Worm (Caenorhabditis elegans) whole organism, L4 larva: ENCODE results near the gene ZK666.8.

ENCODE experiments used
- F10B5.3 ChIP-seq: sonication (generic microtip); optimal IDR thresholded peaks from 2 replicates; lab custom pipeline; 2016; ENCODE audit warnings: mild to moderate bottlenecking, missing genetic modification characterization, missing compliant biosample characterization
- R02D3.7 ChIP-seq: fragments of 150-350 bp; sonication (generic microtip); optimal IDR thresholded peaks from 3 replicates; lab custom pipeline; 2014; ENCODE audit warnings: missing biosample characterization, missing genetic modification characterization
- T20F7.1 ChIP-seq: fragments of 200-800 bp; sonication (Bioruptor generic); optimal IDR thresholded peaks from 2 replicates; lab custom pipeline; 2018; ENCODE audit warnings: mild to moderate bottlenecking, missing genetic modification characterization, missing compliant biosample characterization
- Y105C5A.15 ChIP-seq: fragments of 200-800 bp; sonication (Bioruptor generic); IDR thresholded peaks from 2 replicates; pipeline ENCODE4 v1.3.6; 2022; ENCODE audit warnings: missing genetic modification characterization, missing compliant biosample characterization
- ZK337.2 ChIP-seq: fragments of 200-800 bp; sonication (Bioruptor generic); IDR thresholded peaks from 2 replicates; pipeline ENCODE4 v1.3.6; 2022; ENCODE audit warnings: missing genetic modification reagents, missing genetic modification characterization, missing compliant biosample characterization
- aly-2 ChIP-seq: sonication (generic microtip); optimal IDR thresholded peaks from 2 replicates; lab custom pipeline; 2018; ENCODE audit warnings: missing biosample characterization, missing genetic modification characterization
- ama-1 ChIP-seq: fragments of 150-350 bp; optimal IDR thresholded peaks from 2 replicates; lab custom pipeline; 2014; ENCODE audit warnings: inconsistent platforms, mixed read lengths
- attf-4 ChIP-seq: sonication (generic microtip); optimal IDR thresholded peaks from 3 replicates; lab custom pipeline; 2017; ENCODE audit warnings: missing biosample characterization, missing genetic modification characterization
- ceh-62 ChIP-seq: sonication (generic microtip); optimal IDR thresholded peaks from 2 replicates; lab custom pipeline; 2017; ENCODE audit warnings: missing biosample characterization, missing genetic modification characterization
- ces-1 ChIP-seq: fragments of 150-350 bp; sonication (generic microtip); optimal IDR thresholded peaks from 4 replicates; lab custom pipeline; 2014; ENCODE audit warnings: missing biosample characterization, missing genetic modification reagents, missing genetic modification characterization
- cey-2 ChIP-seq: sonication (generic microtip); optimal IDR thresholded peaks from 3 replicates; lab custom pipeline; 2017; ENCODE audit warnings: missing genetic modification characterization, mild to moderate bottlenecking, missing compliant biosample characterization, antibody characterized with exemption, borderline replicate concordance; ENCODE audit not compliant: insufficient read depth
- ctbp-1 ChIP-seq: fragments of 200-800 bp; sonication (Bioruptor generic); IDR thresholded peaks from 2 replicates; pipeline ENCODE4 v1.3.6; 2022; ENCODE audit warnings: missing genetic modification reagents, missing genetic modification characterization, missing compliant biosample characterization
- daf-12 ChIP-seq: fragments of 150-350 bp; optimal IDR thresholded peaks from 2 replicates; lab custom pipeline; 2014; ENCODE audit warnings: missing biosample characterization, missing genetic modification reagents, missing genetic modification characterization
- daf-16 ChIP-seq, 3 experiments: sonication (generic microtip); optimal IDR thresholded peaks; 2 replicates each; lab custom pipeline; 2016 to 2017; ENCODE audit warnings: missing genetic modification characterization in 3 of 3, missing genetic modification reagents in 3 of 3, mild to moderate bottlenecking in 2 of 3, missing compliant biosample characterization in 2 of 3, missing biosample characterization in 1 of 3, moderate library complexity in 1 of 3
- daf-19 ChIP-seq: fragments of 200-800 bp; sonication (Bioruptor generic); conservative IDR thresholded peaks from 2 replicates; pipeline ENCODE4 v1.3.6; 2022; ENCODE audit warnings: missing genetic modification characterization, missing compliant biosample characterization
- dmd-8 ChIP-seq: fragments of 200-800 bp; sonication (Bioruptor generic); IDR thresholded peaks from 2 replicates; pipeline ENCODE4 v1.3.6; 2022; ENCODE audit warnings: missing genetic modification characterization, missing compliant biosample characterization
- dve-1 ChIP-seq: sonication (generic microtip); optimal IDR thresholded peaks from 2 replicates; lab custom pipeline; 2017; ENCODE audit warnings: antibody characterized with exemption, mild to moderate bottlenecking, missing genetic modification characterization, missing compliant biosample characterization; ENCODE audit not compliant: insufficient read depth
- egl-43 ChIP-seq: fragments of 200-800 bp; sonication (Bioruptor generic); IDR thresholded peaks from 2 replicates; pipeline ENCODE4 v1.3.6; 2022; ENCODE audit warnings: missing genetic modification reagents, missing genetic modification characterization, missing compliant biosample characterization
- fkh-10 ChIP-seq: fragments of 150-350 bp; optimal IDR thresholded peaks from 2 replicates; lab custom pipeline; 2014; ENCODE audit warnings: missing biosample characterization, missing genetic modification reagents, missing genetic modification characterization
- hmg-1.1 ChIP-seq: fragments of 200-800 bp; sonication (Bioruptor generic); IDR thresholded peaks from 2 replicates; pipeline ENCODE4 v1.3.6; 2022; ENCODE audit warnings: missing genetic modification reagents, missing genetic modification characterization, missing compliant biosample characterization
- jun-1 ChIP-seq: fragments of 150-350 bp; optimal IDR thresholded peaks from 2 replicates; lab custom pipeline; 2014; ENCODE audit warnings: missing biosample characterization, missing genetic modification reagents, missing genetic modification characterization
- lim-7 ChIP-seq: fragments of 200-800 bp; sonication (Bioruptor generic); IDR thresholded peaks from 2 replicates; pipeline ENCODE4 v1.3.6; 2022; ENCODE audit warnings: missing genetic modification characterization, missing compliant biosample characterization
- lin-13 ChIP-seq: fragments of 150-350 bp; optimal IDR thresholded peaks from 2 replicates; lab custom pipeline; 2014; ENCODE audit warnings: missing biosample characterization, missing genetic modification reagents, missing genetic modification characterization
- lin-15B ChIP-seq: fragments of 150-350 bp; sonication (generic microtip); optimal IDR thresholded peaks from 3 replicates; lab custom pipeline; 2014; ENCODE audit warnings: missing biosample characterization, missing genetic modification characterization
- lin-29 ChIP-seq: fragments of 200-800 bp; sonication (Bioruptor generic); IDR thresholded peaks from 2 replicates; pipeline ENCODE4 v1.3.6; 2022; ENCODE audit warnings: missing genetic modification reagents, missing genetic modification characterization, missing compliant biosample characterization
- lsy-2 ChIP-seq, 2 experiments: fragments of 150-350 bp in 1 of 2; sonication (generic microtip) in 1 of 2; optimal IDR thresholded peaks; 2 replicates each; lab custom pipeline; 2014 to 2017; ENCODE audit warnings: missing biosample characterization in 2 of 2, missing genetic modification characterization in 2 of 2
- madf-5 ChIP-seq, 2 experiments: fragments of 200-800 bp; sonication (Bioruptor generic); IDR thresholded peaks; 2 replicates each; pipeline ENCODE4 v1.3.6; 2022; ENCODE audit warnings: missing compliant biosample characterization in 2 of 2, missing genetic modification characterization in 2 of 2
- mdt-29 ChIP-seq: fragments of 200-800 bp; sonication (Bioruptor generic); IDR thresholded peaks from 2 replicates; pipeline ENCODE4 v1.3.6; 2022; ENCODE audit warnings: missing genetic modification reagents, missing genetic modification characterization, missing compliant biosample characterization
- mep-1 ChIP-seq: fragments of 150-350 bp; sonication (generic microtip); optimal IDR thresholded peaks from 3 replicates; lab custom pipeline; 2014; ENCODE audit warnings: missing biosample characterization, missing genetic modification characterization
- mxl-2 ChIP-seq: fragments of 200-800 bp; sonication (Bioruptor generic); conservative IDR thresholded peaks from 2 replicates; pipeline ENCODE4 v1.3.6; 2022; ENCODE audit warnings: missing genetic modification reagents, missing genetic modification characterization, missing compliant biosample characterization
- nhr-102 ChIP-seq: sonication (generic microtip); optimal IDR thresholded peaks from 2 replicates; lab custom pipeline; 2016; ENCODE audit warnings: mild to moderate bottlenecking, missing genetic modification characterization, moderate library complexity, missing compliant biosample characterization
- nhr-237 ChIP-seq: sonication (generic microtip); optimal IDR thresholded peaks from 2 replicates; lab custom pipeline; 2017; ENCODE audit warnings: missing biosample characterization, missing genetic modification characterization
- nhr-25 ChIP-seq: sonication (generic microtip); optimal IDR thresholded peaks from 2 replicates; lab custom pipeline; 2017; ENCODE audit warnings: missing genetic modification characterization, mild to moderate bottlenecking, missing compliant biosample characterization, antibody characterized with exemption, moderate library complexity, borderline replicate concordance; ENCODE audit not compliant: insufficient read depth
- nhr-28 ChIP-seq: fragments of 150-350 bp; optimal IDR thresholded peaks from 2 replicates; lab custom pipeline; 2014; ENCODE audit warnings: missing biosample characterization, missing genetic modification characterization
- nhr-48 ChIP-seq: sonication (generic microtip); optimal IDR thresholded peaks from 2 replicates; lab custom pipeline; 2016; ENCODE audit warnings: mild to moderate bottlenecking, missing genetic modification characterization, missing compliant biosample characterization
- nhr-76 ChIP-seq: fragments of 150-350 bp; optimal IDR thresholded peaks from 2 replicates; lab custom pipeline; 2014; ENCODE audit warnings: missing biosample characterization, missing genetic modification characterization
- nhr-77 ChIP-seq: fragments of 150-350 bp; optimal IDR thresholded peaks from 2 replicates; lab custom pipeline; 2014; ENCODE audit warnings: missing biosample characterization, missing genetic modification characterization
- rbr-2 ChIP-seq: sonication (generic microtip); optimal IDR thresholded peaks from 2 replicates; lab custom pipeline; 2016; ENCODE audit warnings: missing genotype, missing genetic modification characterization, missing compliant biosample characterization
- sdz-12 ChIP-seq: fragments of 200-800 bp; sonication (Bioruptor generic); optimal IDR thresholded peaks from 2 replicates; lab custom pipeline; 2018; ENCODE audit warnings: mild to moderate bottlenecking, missing genetic modification characterization, missing compliant biosample characterization
- skn-1 ChIP-seq: fragments of 150-350 bp; optimal IDR thresholded peaks from 2 replicates; lab custom pipeline; 2014; ENCODE audit warnings: missing biosample characterization, missing genetic modification characterization
- spr-1 ChIP-seq: sonication (generic microtip); optimal IDR thresholded peaks from 2 replicates; lab custom pipeline; 2016; ENCODE audit warnings: mild to moderate bottlenecking, missing genetic modification characterization, missing compliant biosample characterization
- tag-97 ChIP-seq: fragments of 200-800 bp; sonication (Bioruptor generic); IDR thresholded peaks from 2 replicates; pipeline ENCODE4 v1.3.6; 2022; ENCODE audit warnings: missing genetic modification characterization, missing compliant biosample characterization
- tra-1 ChIP-seq: fragments of 200-800 bp; sonication (Bioruptor generic); IDR thresholded peaks from 2 replicates; pipeline ENCODE4 v1.3.6; 2022; ENCODE audit warnings: missing genetic modification reagents, missing genetic modification characterization, missing compliant biosample characterization
- unc-130 ChIP-seq: sonication (generic microtip); optimal IDR thresholded peaks from 2 replicates; lab custom pipeline; 2016; ENCODE audit warnings: missing genetic modification reagents, missing genetic modification characterization, missing compliant biosample characterization
- unc-62 ChIP-seq, 3 experiments: fragments of 150-350 bp in 1 of 3; sonication (generic microtip); optimal IDR thresholded peaks in 2 of 3; peaks in 1 of 3; 1 replicate in 1 of 3; 2 replicates in 2 of 3; lab custom pipeline; 2014 to 2017; ENCODE audit warnings: missing biosample characterization in 3 of 3, missing genetic modification characterization in 3 of 3, missing genetic modification reagents in 3 of 3, missing genotype in 1 of 3
- vab-7 ChIP-seq: fragments of 200-800 bp; sonication (Bioruptor generic); IDR thresholded peaks from 2 replicates; pipeline ENCODE4 v1.3.6; 2022; ENCODE audit warnings: missing genetic modification reagents, missing genetic modification characterization, missing compliant biosample characterization
- zag-1 ChIP-seq: fragments of 150-350 bp; optimal IDR thresholded peaks from 2 replicates; lab custom pipeline; 2014; ENCODE audit warnings: missing biosample characterization, missing genetic modification characterization
- zfp-2 ChIP-seq: sonication (generic microtip); optimal IDR thresholded peaks from 2 replicates; lab custom pipeline; 2016; ENCODE audit warnings: mild to moderate bottlenecking, missing genetic modification characterization, missing compliant biosample characterization

ZK666.8 gene

ce11 chrII:10447348-10448316 is 45.3 kb downstream of the ZK666.8 start, which contains the start of gene ZK673.2 (continued):
- TF ChIP-seq daf-12 (tag; lab: Kevin White, UChicago) (no peak), tra-1 (peak; percentile 67), nhr-237 (no peak), sdz-12 (GFP tag; lab: Kevin White, UChicago) (no peak), jun-1 (tag; lab: Kevin White, UChicago) (peak; percentile 10), madf-5 (GFP tag; IDR thresholded peaks at IDR 0.05; lab: Robert Waterston, UW) (no peak), nhr-76 (no peak), nhr-28 (tag; lab: Kevin White, UChicago) (peak; percentile 70), nhr-48 (tag; lab: Kevin White, UChicago) (peak; percentile 86), hmg-1.1 (GFP tag; lab: Robert Waterston, UW) (no peak), lim-7 (no peak), T20F7.1 (GFP tag; lab: Kevin White, UChicago) (peak; percentile 58), unc-130 (GFP tag; lab: Kevin White, UChicago) (no peak), ZK337.2 (GFP tag; lab: Robert Waterston, UW) (no peak), mdt-29 (GFP tag; lab: Robert Waterston, UW) (peak; percentile 26; the same call in 1 of the 2 replicates), lin-29 (GFP tag; lab: Robert Waterston, UW) (no peak), attf-4 (tag; lab: Kevin White, UChicago) (no peak), egl-43 (GFP tag; lab: Robert Waterston, UW) (peak; percentile 32; the same call in 1 of the 2 replicates), mxl-2 (GFP tag; lab: Robert Waterston, UW) (no peak), lsy-2 (tag; optimal IDR thresholded peaks at IDR 0.05; lab: Kevin White, UChicago) (peak in 1 of 2 experiments; percentile 28), dmd-8 (0 out of 2 replicates have a peak, but pooled peaks have one; percentile 34), ama-1 (lab: Kevin White, UChicago) (peak; percentile 31), ctbp-1 (no peak), Y105C5A.15 (no peak), mep-1 (tag; lab: Kevin White, UChicago) (peak; percentile 11), fkh-10 (no peak), daf-16 (GFP tag; optimal IDR thresholded peaks at IDR 0.05; lab: Kevin White, UChicago) (peak in 1 of 2 experiments; percentile 28), daf-16 (tag; optimal IDR thresholded peaks at IDR 0.05; lab: Kevin White, UChicago) (peak; percentile 61), cey-2 (peak; percentile 49), nhr-77 (tag; lab: Kevin White, UChicago) (peak; percentile 26), rbr-2 (tag; lab: Kevin White, UChicago) (no peak), daf-19 (GFP tag; lab: Robert Waterston, UW) (no peak), F10B5.3 (tag; lab: Kevin White, UChicago) (no peak), lin-15B (tag; lab: Kevin White, UChicago) (no peak), vab-7 (GFP tag; lab: Robert Waterston, UW) (no peak), tag-97 (GFP tag; lab: Robert Waterston, UW) (no peak), nhr-102 (no peak), nhr-25 (tag; lab: Kevin White, UChicago) (no peak), ces-1 (GFP tag; lab: Kevin White, UChicago) (no peak), lin-13 (no peak), spr-1 (tag; lab: Kevin White, UChicago) (no peak), ceh-62 (tag; lab: Kevin White, UChicago) (no peak), unc-62 (GFP tag; optimal IDR thresholded peaks at IDR 0.05 in 1 of 2; lab: Kevin White, UChicago) (peak in 1 of 2 experiments; percentile 99), unc-62 (tag; optimal IDR thresholded peaks at IDR 0.05; lab: Kevin White, UChicago) (no peak), zfp-2 (no peak), skn-1 (tag; lab: Kevin White, UChicago) (no peak), zag-1 (tag; lab: Kevin White, UChicago) (no peak), aly-2 (tag; lab: Kevin White, UChicago) (no peak), R02D3.7 (no peak), dve-1 (tag; lab: Kevin White, UChicago) (peak; percentile 42)
